Worm (Caenorhabditis elegans) whole organism, L4/young adult: ENCODE data around the gene ttr-29.

ENCODE experiments used
- W03F9.2 ChIP-seq: fragments of 150-350 bp; optimal IDR thresholded peaks from 2 replicates; lab custom pipeline; 2014; ENCODE audit warnings: missing biosample characterization, missing genetic modification characterization
- dao-5 ChIP-seq: sonication (generic microtip); optimal IDR thresholded peaks from 2 replicates; lab custom pipeline; 2016; ENCODE audit warnings: missing genotype, missing genetic modification characterization, moderate library complexity, missing compliant biosample characterization
- him-1 ChIP-seq: sonication (generic microtip); optimal IDR thresholded peaks from 2 replicates; lab custom pipeline; 2016; ENCODE audit warnings: missing genotype, missing genetic modification reagents, missing genetic modification characterization, missing compliant biosample characterization

ce11 chrV:12905074-12905473 is 1.6 kb downstream of the ttr-29 start, which contains the start of gene ttr-28:
- no peak for TF ChIP-seq him-1
- no peak for TF ChIP-seq W03F9.2 (tag; lab: Kevin White, UChicago)
- TF ChIP-seq dao-5 (tag; lab: Kevin White, UChicago) = no peak
